Fruit fly (Drosophila melanogaster) whole organism, prepupa: ENCODE measurements around the gene EndoU.
A peak's percentile ranks its signal among the peaks of the same experiment; 100 is the strongest.

Experiments used
- Blimp-1 ChIP-seq: fragments of 200-800 bp; sonication (Bioruptor generic); optimal IDR thresholded peaks from 3 replicates; lab custom pipeline; 2017; ENCODE audit warnings: missing biosample characterization, missing genetic modification characterization, mild to moderate bottlenecking, moderate library complexity, missing genetic modification reagents
- CG10631 ChIP-seq: fragments of 200-800 bp; sonication (Bioruptor generic); optimal IDR thresholded peaks from 2 replicates; lab custom pipeline; 2016; ENCODE audit warnings: missing biosample characterization, missing genetic modification characterization
- CG11294 ChIP-seq: fragments of 200-800 bp; sonication (Bioruptor generic); IDR thresholded peaks from 2 replicates; pipeline ENCODE4 v1.3.6; 2022; ENCODE audit warnings: missing biosample characterization, missing genetic modification characterization
- CG11762 ChIP-seq: fragments of 200-800 bp; sonication (Bioruptor generic); optimal IDR thresholded peaks from 3 replicates; lab custom pipeline; 2016; ENCODE audit warnings: missing biosample characterization, missing genetic modification characterization; ENCODE audit not compliant: insufficient read depth
- CG11902 ChIP-seq: fragments of 200-800 bp; sonication (Bioruptor generic); optimal IDR thresholded peaks from 3 replicates; lab custom pipeline; 2016; ENCODE audit warnings: missing biosample characterization, missing genetic modification characterization
- CG15336 ChIP-seq: fragments of 200-800 bp; sonication (Bioruptor generic); IDR thresholded peaks from 2 replicates; pipeline ENCODE4 v1.3.6; 2022; ENCODE audit warnings: missing biosample characterization, missing genetic modification characterization
- CG1621 ChIP-seq: fragments of 200-800 bp; sonication (Bioruptor generic); optimal IDR thresholded peaks from 3 replicates; lab custom pipeline; 2018; ENCODE audit warnings: missing biosample characterization, mild to moderate bottlenecking, missing genetic modification characterization
- CG16779 ChIP-seq: fragments of 200-800 bp; sonication (Bioruptor generic); optimal IDR thresholded peaks from 3 replicates; lab custom pipeline; 2017; ENCODE audit warnings: missing biosample characterization, mild to moderate bottlenecking, missing genetic modification characterization
- CG3032 ChIP-seq: fragments of 200-800 bp; optimal IDR thresholded peaks from 2 replicates; lab custom pipeline; 2019; ENCODE audit warnings: missing biosample characterization, mild to moderate bottlenecking, missing genetic modification characterization, moderate library complexity
- CG31627 ChIP-seq: fragments of 200-800 bp; sonication (Bioruptor generic); optimal IDR thresholded peaks from 3 replicates; lab custom pipeline; 2016; ENCODE audit warnings: missing biosample characterization, missing genetic modification characterization
- CG32006 ChIP-seq: fragments of 200-800 bp; sonication (Bioruptor generic); optimal IDR thresholded peaks from 3 replicates; lab custom pipeline; 2017; ENCODE audit warnings: missing biosample characterization, mild to moderate bottlenecking, missing genetic modification characterization
- CG34406 ChIP-seq: fragments of 200-800 bp; sonication (Bioruptor generic); optimal IDR thresholded peaks from 3 replicates; lab custom pipeline; 2016; ENCODE audit warnings: missing biosample characterization, missing genetic modification characterization
- CG3919 ChIP-seq: fragments of 200-800 bp; sonication (Bioruptor generic); optimal IDR thresholded peaks from 3 replicates; lab custom pipeline; 2016; ENCODE audit warnings: missing biosample characterization, missing genetic modification characterization
- CG4318 ChIP-seq: fragments of 200-800 bp; sonication (Bioruptor generic); optimal IDR thresholded peaks from 3 replicates; lab custom pipeline; 2017; ENCODE audit warnings: missing biosample characterization, mild to moderate bottlenecking, missing genetic modification characterization
- CG6163 ChIP-seq: fragments of 200-800 bp; sonication (Bioruptor generic); IDR thresholded peaks from 3 replicates; pipeline ENCODE4 v1.3.6; 2022; ENCODE audit warnings: missing biosample characterization, missing genetic modification characterization
- CG6276 ChIP-seq: fragments of 200-800 bp; sonication (Bioruptor generic); optimal IDR thresholded peaks from 2 replicates; lab custom pipeline; 2017; ENCODE audit warnings: missing biosample characterization, mild to moderate bottlenecking, missing genetic modification characterization
- CG6792 ChIP-seq: fragments of 200-800 bp; sonication (Bioruptor generic); optimal IDR thresholded peaks from 3 replicates; lab custom pipeline; 2016; ENCODE audit warnings: missing biosample characterization, missing genetic modification characterization
- CG6808 ChIP-seq: fragments of 200-800 bp; sonication (Bioruptor generic); optimal IDR thresholded peaks from 3 replicates; lab custom pipeline; 2017; ENCODE audit warnings: missing biosample characterization, missing genetic modification characterization, mild to moderate bottlenecking, moderate library complexity, missing genetic modification reagents
- CG6854 ChIP-seq: fragments of 200-800 bp; sonication (Bioruptor generic); optimal IDR thresholded peaks from 2 replicates; lab custom pipeline; 2017; ENCODE audit warnings: missing biosample characterization, mild to moderate bottlenecking, missing genetic modification characterization
- CG7368 ChIP-seq: fragments of 200-800 bp; sonication (Bioruptor generic); optimal IDR thresholded peaks from 3 replicates; lab custom pipeline; 2016; ENCODE audit warnings: missing biosample characterization, missing genetic modification characterization
- CG8119 ChIP-seq: fragments of 200-800 bp; sonication (Bioruptor generic); IDR thresholded peaks from 3 replicates; pipeline ENCODE4 v1.3.6; 2022; ENCODE audit warnings: missing biosample characterization, missing genetic modification characterization
- CG8319 ChIP-seq: fragments of 200-800 bp; sonication (Bioruptor generic); optimal IDR thresholded peaks from 3 replicates; lab custom pipeline; 2016; ENCODE audit warnings: missing biosample characterization, missing genetic modification characterization
- CG8632 ChIP-seq: fragments of 200-800 bp; sonication (Bioruptor generic); optimal IDR thresholded peaks from 3 replicates; lab custom pipeline; 2016; ENCODE audit warnings: missing biosample characterization, missing genetic modification characterization
- CG9139 ChIP-seq: fragments of 200-800 bp; sonication (Bioruptor generic); optimal IDR thresholded peaks from 3 replicates; lab custom pipeline; 2017; ENCODE audit warnings: missing biosample characterization, mild to moderate bottlenecking, missing genetic modification characterization
- Eip78C ChIP-seq: fragments of 200-800 bp; sonication (Bioruptor generic); peaks from one replicate; lab custom pipeline; 2016; ENCODE audit warnings: missing biosample characterization, missing genetic modification characterization
- Eip93F ChIP-seq: fragments of 200-800 bp; sonication (Bioruptor generic); optimal IDR thresholded peaks from 2 replicates; lab custom pipeline; 2016; ENCODE audit warnings: missing biosample characterization, mild to moderate bottlenecking, missing genetic modification characterization
- Ets21C ChIP-seq: fragments of 200-800 bp; sonication (Bioruptor generic); optimal IDR thresholded peaks from 3 replicates; lab custom pipeline; 2016; ENCODE audit warnings: missing biosample characterization, missing genetic modification characterization
- Ets96B ChIP-seq: fragments of 200-800 bp; optimal IDR thresholded peaks from 2 replicates; lab custom pipeline; 2019; ENCODE audit warnings: missing biosample characterization, mild to moderate bottlenecking, missing genetic modification characterization, moderate library complexity
- Hr38 ChIP-seq: sonication (Bioruptor generic); optimal IDR thresholded peaks from 2 replicates; lab custom pipeline; 2016; ENCODE audit warnings: missing biosample characterization, missing genetic modification characterization
- Hr39 ChIP-seq: fragments of 200-800 bp; sonication (Bioruptor generic); optimal IDR thresholded peaks from 2 replicates; lab custom pipeline; 2016; ENCODE audit warnings: missing biosample characterization, missing genetic modification characterization
- Hr4 ChIP-seq: fragments of 200-800 bp; sonication (Bioruptor generic); optimal IDR thresholded peaks from 3 replicates; lab custom pipeline; 2016; ENCODE audit warnings: missing biosample characterization, missing genetic modification characterization
- Lpt ChIP-seq: fragments of 200-800 bp; sonication (Bioruptor generic); optimal IDR thresholded peaks from 3 replicates; lab custom pipeline; 2016; ENCODE audit warnings: missing biosample characterization, missing genetic modification characterization
- Met ChIP-seq: fragments of 200-800 bp; sonication (Bioruptor generic); optimal IDR thresholded peaks from 3 replicates; lab custom pipeline; 2016; ENCODE audit warnings: missing biosample characterization, missing genetic modification characterization
- OdsH ChIP-seq: fragments of 200-800 bp; sonication (Bioruptor generic); optimal IDR thresholded peaks from 3 replicates; lab custom pipeline; 2016; ENCODE audit warnings: missing biosample characterization, missing genetic modification characterization
- Smox ChIP-seq: fragments of 200-800 bp; sonication (Bioruptor generic); optimal IDR thresholded peaks from 3 replicates; lab custom pipeline; 2016; ENCODE audit warnings: missing biosample characterization, missing genetic modification characterization
- Sox14 ChIP-seq: fragments of 200-800 bp; sonication (Bioruptor generic); optimal IDR thresholded peaks from 3 replicates; lab custom pipeline; 2016; ENCODE audit warnings: missing biosample characterization, missing genetic modification characterization
- acj6 ChIP-seq: fragments of 200-800 bp; sonication (Bioruptor generic); optimal IDR thresholded peaks from 3 replicates; lab custom pipeline; 2016; ENCODE audit warnings: missing biosample characterization, missing genetic modification characterization
- cyc ChIP-seq: fragments of 200-800 bp; sonication (Bioruptor generic); optimal IDR thresholded peaks from 3 replicates; lab custom pipeline; 2016; ENCODE audit warnings: missing biosample characterization, missing genetic modification characterization
- dac ChIP-seq: fragments of 200-800 bp; sonication (Bioruptor generic); optimal IDR thresholded peaks from 2 replicates; lab custom pipeline; 2017; ENCODE audit warnings: missing biosample characterization, mild to moderate bottlenecking, missing genetic modification characterization
- dsx ChIP-seq: fragments of 200-800 bp; optimal IDR thresholded peaks from 3 replicates; lab custom pipeline; 2019; ENCODE audit warnings: missing biosample characterization, mild to moderate bottlenecking, missing genetic modification characterization, moderate library complexity; ENCODE audit not compliant: poor library complexity, severe bottlenecking
- eg ChIP-seq: fragments of 200-800 bp; sonication (Bioruptor generic); IDR thresholded peaks from 3 replicates; pipeline ENCODE4 v1.3.6; 2022; ENCODE audit warnings: missing biosample characterization, missing genetic modification characterization
- esn ChIP-seq: fragments of 200-800 bp; sonication (Bioruptor generic); optimal IDR thresholded peaks from 2 replicates; lab custom pipeline; 2016; ENCODE audit warnings: missing biosample characterization, mild to moderate bottlenecking, missing genetic modification characterization, moderate library complexity
- fd59A ChIP-seq: fragments of 200-800 bp; sonication (Bioruptor generic); optimal IDR thresholded peaks from 2 replicates; lab custom pipeline; 2017; ENCODE audit warnings: missing biosample characterization, mild to moderate bottlenecking, missing genetic modification characterization, missing genetic modification reagents
- fd85E ChIP-seq: fragments of 200-800 bp; sonication (Bioruptor generic); optimal IDR thresholded peaks from 3 replicates; lab custom pipeline; 2016; ENCODE audit warnings: missing biosample characterization, missing genetic modification characterization
- fkh ChIP-seq: fragments of 200-800 bp; sonication (Bioruptor generic); optimal IDR thresholded peaks from 3 replicates; lab custom pipeline; 2017; ENCODE audit warnings: missing biosample characterization, mild to moderate bottlenecking, missing genetic modification characterization, moderate library complexity
- lz ChIP-seq: fragments of 200-800 bp; sonication (Bioruptor generic); optimal IDR thresholded peaks from 3 replicates; lab custom pipeline; 2016; ENCODE audit warnings: missing biosample characterization, missing genetic modification characterization
- net ChIP-seq: fragments of 200-800 bp; sonication (Bioruptor generic); optimal IDR thresholded peaks from 3 replicates; lab custom pipeline; 2016; ENCODE audit warnings: missing biosample characterization, missing genetic modification characterization
- pdm3 ChIP-seq: fragments of 200-800 bp; sonication (Bioruptor generic); optimal IDR thresholded peaks from 3 replicates; lab custom pipeline; 2016; ENCODE audit warnings: missing biosample characterization, missing genetic modification characterization
- salr ChIP-seq, 2 experiments: fragments of 200-800 bp; sonication (Bioruptor generic); optimal IDR thresholded peaks; 3 replicates each; lab custom pipeline; 2016 to 2018; ENCODE audit warnings: missing biosample characterization in 2 of 2, missing genetic modification characterization in 2 of 2, mild to moderate bottlenecking in 1 of 2
- spab ChIP-seq: fragments of 200-800 bp; sonication (Bioruptor generic); optimal IDR thresholded peaks from 2 replicates; lab custom pipeline; 2017; ENCODE audit warnings: missing biosample characterization, mild to moderate bottlenecking, missing genetic modification characterization, missing genetic modification reagents
- ss ChIP-seq, 2 experiments: fragments of 200-800 bp; sonication (Bioruptor generic); optimal IDR thresholded peaks; 2 replicates in 1 of 2; 3 replicates in 1 of 2; lab custom pipeline; 2017 to 2018; ENCODE audit warnings: mild to moderate bottlenecking in 2 of 2, missing biosample characterization in 2 of 2, missing genetic modification characterization in 2 of 2, moderate library complexity in 1 of 2
- svp ChIP-seq: fragments of 200-800 bp; sonication (Bioruptor generic); peaks from one replicate; lab custom pipeline; 2016; ENCODE audit warnings: missing biosample characterization, missing genetic modification characterization

EndoU gene

dm6 chr3R:15899650-15900049 is 8.5 kb upstream of the EndoU start:
- TF ChIP-seq CG8632 (peak; percentile 43), CG34406 (GFP tag; lab: Kevin White, UChicago) (peak; percentile 31), Lpt (GFP tag; lab: Kevin White, UChicago) (peak; percentile 37), CG1621 (peak; percentile 68), CG10631 (GFP tag; lab: Kevin White, UChicago) (peak; percentile 71), fkh (GFP tag; lab: Kevin White, UChicago) (no peak), net (GFP tag; lab: Kevin White, UChicago) (peak; percentile 58), spab (peak; percentile 63), Ets21C (peak; percentile 42), CG15336 (GFP tag; lab: Robert Waterston, UW) (peak; percentile 58), Smox (peak; percentile 43), CG6276 (GFP tag; lab: Kevin White, UChicago) (peak; percentile 33), CG8319 (GFP tag; lab: Kevin White, UChicago) (peak; percentile 52), svp (GFP tag; lab: Kevin White, UChicago) (peak; percentile 75), Hr39 (peak; percentile 66), cyc (GFP tag; lab: Kevin White, UChicago) (peak; percentile 69), pdm3 (GFP tag; lab: Kevin White, UChicago) (peak; percentile 64), lz (GFP tag; lab: Kevin White, UChicago) (peak; percentile 70), CG16779 (tag; lab: Kevin White, UChicago) (peak; percentile 0), CG11902 (GFP tag; lab: Kevin White, UChicago) (no peak), Ets96B (peak; percentile 75), fd85E (GFP tag; lab: Kevin White, UChicago) (no peak), CG32006 (peak; percentile 69), eg (GFP tag; lab: Robert Waterston, UW) (peak; percentile 56; the same call in 2 of the 3 replicates), Met (GFP tag; lab: Kevin White, UChicago) (peak; percentile 68), CG4318 (GFP tag; lab: Kevin White, UChicago) (peak; percentile 43), CG8119 (GFP tag; lab: Robert Waterston, UW) (no peak), CG3032 (tag; lab: Kevin White, UChicago) (peak; percentile 70), dsx (peak; percentile 70), ss (GFP tag; optimal IDR thresholded peaks at IDR 0.05; lab: Kevin White, UChicago) (peak; percentile 47 to 68), CG11294 (GFP tag; lab: Robert Waterston, UW) (0 out of 2 replicates have a peak, but pooled peaks have one; percentile 35), Eip93F (GFP tag; lab: Kevin White, UChicago) (no peak), CG9139 (GFP tag; lab: Kevin White, UChicago) (peak; percentile 42), CG3919 (GFP tag; lab: Kevin White, UChicago) (peak; percentile 75), acj6 (GFP tag; lab: Kevin White, UChicago) (peak; percentile 67), CG6163 (peak; percentile 71), Hr4 (GFP tag; lab: Kevin White, UChicago) (peak; percentile 61), Blimp-1 (no peak), CG11762 (GFP tag; lab: Kevin White, UChicago) (peak; percentile 50), salr (GFP tag; optimal IDR thresholded peaks at IDR 0.05; lab: Kevin White, UChicago) (peak; percentile 41 to 59), CG6792 (peak; percentile 57), OdsH (GFP tag; lab: Kevin White, UChicago) (peak; percentile 73), CG7368 (GFP tag; lab: Kevin White, UChicago) (peak; percentile 56), Hr38 (GFP tag; lab: Kevin White, UChicago) (no peak), fd59A (GFP tag; lab: Kevin White, UChicago) (peak; percentile 41), CG31627 (GFP tag; lab: Kevin White, UChicago) (peak; percentile 57), Sox14 (peak; percentile 62), esn (GFP tag; lab: Kevin White, UChicago) (peak; percentile 67), CG6808 (GFP tag; lab: Kevin White, UChicago) (peak; percentile 55), Eip78C (GFP tag; lab: Kevin White, UChicago) (peak; percentile 90), dac (GFP tag; lab: Kevin White, UChicago) (peak; percentile 4), CG6854 (GFP tag; lab: Kevin White, UChicago) (no peak)
